Worm (Caenorhabditis elegans): ENCODE data around the gene C10C5.7.

C10C5.7 gene

ce11 chrIV:9384826-9385225 is at the start of gene C10C5.7:
Gene C10C5.7, plus strand, starts transcription at chrIV:9385126.
- no peak for TF ChIP-seq hlh-12 (tag; optimal IDR thresholded peaks at IDR 0.05)

- no peak for TF ChIP-seq dox-1 (GFP tag; IDR thresholded peaks at IDR 0.05)
- TF ChIP-seq pbrm-1 (GFP tag; IDR thresholded peaks at IDR 0.05) = no peak
- no peak for TF ChIP-seq madf-10 (tag; optimal IDR thresholded peaks at IDR 0.05)
- peak; percentile 53 for TF ChIP-seq ZK185.1 (tag; optimal IDR thresholded peaks at IDR 0.05; ENCODE audit: poor library complexity, severe bottlenecking)
- TF ChIP-seq cebp-2 (GFP tag; IDR thresholded peaks at IDR 0.05) = no peak
- no peak for TF ChIP-seq lin-35 (GFP tag; optimal IDR thresholded peaks at IDR 0.05)
- peak; percentile 75 for TF ChIP-seq hmg-1.2 (GFP tag; IDR thresholded peaks at IDR 0.05)
- TF ChIP-seq ceh-100 (GFP tag; IDR thresholded peaks at IDR 0.05) = no peak
- TF ChIP-seq ztf-3 (GFP tag; optimal IDR thresholded peaks at IDR 0.05) = no peak
- no peak for TF ChIP-seq T07F8.4 (tag; optimal IDR thresholded peaks at IDR 0.05)
- no peak for TF ChIP-seq nfya-2 (GFP tag; IDR thresholded peaks at IDR 0.05)
- TF ChIP-seq lin-40 (tag; optimal IDR thresholded peaks at IDR 0.05) = peak; percentile 32
- 0 out of 2 replicates have a peak, but pooled peaks have one; percentile 21 for TF ChIP-seq egl-44 (GFP tag; IDR thresholded peaks at IDR 0.05)
- TF ChIP-seq lsl-1 (GFP tag; optimal IDR thresholded peaks at IDR 0.05) = no peak
- TF ChIP-seq B0336.3 (GFP tag; IDR thresholded peaks at IDR 0.05) = 0 out of 2 replicates have a peak, but pooled peaks have one; percentile 26
- TF ChIP-seq nhr-27 (tag; optimal IDR thresholded peaks at IDR 0.05) = no peak
- no peak for TF ChIP-seq ceh-79 (tag; optimal IDR thresholded peaks at IDR 0.05)
- no peak for TF ChIP-seq nfya-1 (tag; optimal IDR thresholded peaks at IDR 0.05; ENCODE audit: borderline replicate concordance, insufficient read depth)
- TF ChIP-seq lin-26 (GFP tag; IDR thresholded peaks at IDR 0.05) = no peak
- TF ChIP-seq B0019.2 (GFP tag; conservative IDR thresholded peaks at IDR 0.05) = no peak
- no peak for TF ChIP-seq snpc-4 (GFP tag; optimal IDR thresholded peaks at IDR 0.05)
- TF ChIP-seq snpc-4 (tag; optimal IDR thresholded peaks at IDR 0.05) = no peak
- TF ChIP-seq tlf-1 (GFP tag; optimal IDR thresholded peaks at IDR 0.05) = no peak
- no peak for TF ChIP-seq hsf-1 (GFP tag; IDR thresholded peaks at IDR 0.05)
- no peak for TF ChIP-seq bed-1 (GFP tag; IDR thresholded peaks at IDR 0.05)
- TF ChIP-seq ccch-3 (GFP tag; optimal IDR thresholded peaks at IDR 0.05) = no peak
- no peak for TF ChIP-seq B0035.1 (tag; optimal IDR thresholded peaks at IDR 0.05)
- TF ChIP-seq pha-4 (tag; optimal IDR thresholded peaks at IDR 0.05) = peak; percentile 15
- TF ChIP-seq unc-130 (GFP tag; optimal IDR thresholded peaks at IDR 0.05) = no peak
- TF ChIP-seq ztf-26 (tag; optimal IDR thresholded peaks at IDR 0.05) = no peak
- TF ChIP-seq tbp1 (GFP tag; optimal IDR thresholded peaks at IDR 0.05) = peak; percentile 8
- 0 out of 2 replicates have a peak, but pooled peaks have one; percentile 13 for TF ChIP-seq ceh-40 (GFP tag; IDR thresholded peaks at IDR 0.05)
- no peak for TF ChIP-seq die-1 (tag; optimal IDR thresholded peaks at IDR 0.05)
- TF ChIP-seq Y79H2A.3 (GFP tag; conservative IDR thresholded peaks at IDR 0.05) = no peak
- TF ChIP-seq him-1 (tag; optimal IDR thresholded peaks at IDR 0.05) = no peak
- no peak for TF ChIP-seq ama-1 (optimal IDR thresholded peaks at IDR 0.05)
- TF ChIP-seq ama-1 (GFP tag; optimal IDR thresholded peaks at IDR 0.05) = no peak
- TF ChIP-seq ceh-27 (GFP tag; optimal IDR thresholded peaks at IDR 0.05) = no peak
- TF ChIP-seq atf-7 (tag; optimal IDR thresholded peaks at IDR 0.05) = no peak
- no peak for TF ChIP-seq bed-2 (GFP tag; IDR thresholded peaks at IDR 0.05)
- no peak for TF ChIP-seq dpl-1 (GFP tag; optimal IDR thresholded peaks at IDR 0.05)
- no peak for TF ChIP-seq ceh-58 (GFP tag; IDR thresholded peaks at IDR 0.05)
- TF ChIP-seq hlh-12 (tag; optimal IDR thresholded peaks at IDR 0.05) = no peak
- peak; percentile 42; the same call in 1 of the 2 replicates for TF ChIP-seq mcd-1 (GFP tag; IDR thresholded peaks at IDR 0.05)
- peak; percentile 43 for TF ChIP-seq attf-5 (GFP tag; optimal IDR thresholded peaks at IDR 0.05)
- TF ChIP-seq sdz-38 (tag; optimal IDR thresholded peaks at IDR 0.05) = no peak
- TF ChIP-seq F33H1.4 (GFP tag; IDR thresholded peaks at IDR 0.05) = no peak
These were observed 49.2 kb upstream of the C10C5.7 start, which contains the start of the genes coa-4 and T20D3.14 for ce11 chrIV:9335552-9336251. Gene coa-4, minus strand, starts transcription at chrIV:9335602. Gene T20D3.14, minus strand, starts transcription at chrIV:9335909.
